Fruit fly (Drosophila melanogaster) whole organism, embryonic: Measurements from ENCODE around the gene Shaw.

ENCODE experiments used
- Aef1 ChIP-seq: fragments of 200-800 bp; sonication (Bioruptor generic); IDR thresholded peaks from 3 replicates; pipeline ENCODE4 v1.3.6; 2022; ENCODE audit warnings: missing biosample characterization, missing genetic modification characterization
- Blimp-1 ChIP-seq: fragments of 200-800 bp; sonication (Bioruptor generic); optimal IDR thresholded peaks from 3 replicates; lab custom pipeline; 2018; ENCODE audit warnings: missing biosample characterization, missing genetic modification characterization, mild to moderate bottlenecking, moderate library complexity, missing genetic modification reagents
- CG12744 ChIP-seq: fragments of 200-800 bp; sonication (Bioruptor generic); optimal IDR thresholded peaks from 2 replicates; lab custom pipeline; 2016; ENCODE audit warnings: missing biosample characterization, missing genetic modification characterization
- CG12769 ChIP-seq: fragments of 200-800 bp; sonication (Bioruptor generic); optimal IDR thresholded peaks from 2 replicates; lab custom pipeline; 2019; ENCODE audit warnings: missing biosample characterization, mild to moderate bottlenecking, missing genetic modification characterization, moderate library complexity
- CG13287 ChIP-seq: fragments of 200-800 bp; sonication (Bioruptor generic); IDR thresholded peaks from 2 replicates; pipeline ENCODE4 v1.3.6; 2022; ENCODE audit warnings: missing biosample characterization, missing genetic modification characterization; ENCODE audit not compliant: partially characterized antibody
- CG13424 ChIP-seq: fragments of 200-800 bp; sonication (Bioruptor generic); optimal IDR thresholded peaks from 2 replicates; lab custom pipeline; 2019; ENCODE audit warnings: missing biosample characterization, mild to moderate bottlenecking, missing genetic modification characterization, moderate library complexity
- CG13894 ChIP-seq: fragments of 200-800 bp; sonication (Bioruptor generic); optimal IDR thresholded peaks from 3 replicates; lab custom pipeline; 2018; ENCODE audit warnings: missing biosample characterization, mild to moderate bottlenecking, missing genetic modification characterization, moderate library complexity
- CG14667 ChIP-seq: fragments of 200-800 bp; sonication (Bioruptor generic); IDR thresholded peaks from 2 replicates; pipeline ENCODE4 v1.3.6; 2022; ENCODE audit warnings: missing biosample characterization, missing genetic modification characterization
- CG15011 ChIP-seq: fragments of 200-800 bp; sonication (Bioruptor generic); optimal IDR thresholded peaks from 3 replicates; lab custom pipeline; 2018; ENCODE audit warnings: missing biosample characterization, mild to moderate bottlenecking, missing genetic modification characterization
- CG17186 ChIP-seq: fragments of 200-800 bp; sonication (Bioruptor generic); optimal IDR thresholded peaks from 3 replicates; lab custom pipeline; 2017; ENCODE audit warnings: missing biosample characterization, missing genetic modification reagents, missing genetic modification characterization
- CG17802 ChIP-seq: fragments of 200-800 bp; sonication (Bioruptor generic); optimal IDR thresholded peaks from 2 replicates; lab custom pipeline; 2018; ENCODE audit warnings: missing biosample characterization, mild to moderate bottlenecking, missing genetic modification characterization, moderate library complexity
- CG1832 ChIP-seq: fragments of 200-800 bp; sonication (Bioruptor generic); optimal IDR thresholded peaks from 2 replicates; lab custom pipeline; 2017; ENCODE audit warnings: missing biosample characterization, mild to moderate bottlenecking, missing genetic modification characterization, inconsistent platforms
- CG31365 ChIP-seq: fragments of 200-800 bp; sonication (Bioruptor generic); optimal IDR thresholded peaks from 2 replicates; lab custom pipeline; 2018; ENCODE audit warnings: missing biosample characterization, mild to moderate bottlenecking, missing genetic modification characterization
- CG31388 ChIP-seq: fragments of 200-800 bp; sonication (Bioruptor generic); optimal IDR thresholded peaks from 2 replicates; lab custom pipeline; 2016; ENCODE audit warnings: missing biosample characterization, missing genetic modification characterization
- CG4424 ChIP-seq: fragments of 200-800 bp; sonication (Bioruptor generic); optimal IDR thresholded peaks from 3 replicates; lab custom pipeline; 2016; ENCODE audit warnings: missing biosample characterization, missing genetic modification characterization
- CG4730 ChIP-seq: fragments of 200-800 bp; sonication (Bioruptor generic); IDR thresholded peaks from 2 replicates; pipeline ENCODE4 v1.3.6; 2022; ENCODE audit warnings: missing biosample characterization, missing genetic modification characterization
- CG7271 ChIP-seq: fragments of 200-800 bp; sonication (Bioruptor generic); optimal IDR thresholded peaks from 2 replicates; lab custom pipeline; 2018; ENCODE audit warnings: missing biosample characterization, mild to moderate bottlenecking, missing genetic modification characterization, moderate library complexity
- CG7357 ChIP-seq: fragments of 200-800 bp; sonication (Bioruptor generic); IDR thresholded peaks from 3 replicates; pipeline ENCODE4 v1.3.6; 2022; ENCODE audit warnings: missing biosample characterization, missing genetic modification characterization
- CG7556 ChIP-seq: fragments of 200-800 bp; sonication (Bioruptor generic); optimal IDR thresholded peaks from 2 replicates; lab custom pipeline; 2017; ENCODE audit warnings: missing biosample characterization, mild to moderate bottlenecking, missing genetic modification characterization
- CG7745 ChIP-seq: fragments of 200-800 bp; sonication (Bioruptor generic); optimal IDR thresholded peaks from 2 replicates; lab custom pipeline; 2018; ENCODE audit warnings: missing biosample characterization, mild to moderate bottlenecking, missing genetic modification characterization, moderate library complexity
- CG8924 ChIP-seq: fragments of 200-800 bp; optimal IDR thresholded peaks from 3 replicates; lab custom pipeline; 2019; ENCODE audit warnings: missing biosample characterization, mild to moderate bottlenecking, missing genetic modification characterization, moderate library complexity
- CG9437 ChIP-seq: fragments of 200-800 bp; sonication (Bioruptor generic); optimal IDR thresholded peaks from 2 replicates; lab custom pipeline; 2018; ENCODE audit warnings: missing biosample characterization, mild to moderate bottlenecking, missing genetic modification characterization
- CG9797 ChIP-seq: fragments of 200-800 bp; sonication (Bioruptor generic); optimal IDR thresholded peaks from 3 replicates; lab custom pipeline; 2018; ENCODE audit warnings: missing biosample characterization, mild to moderate bottlenecking, missing genetic modification characterization
- CTCF ChIP-seq: fragments of 200-800 bp; sonication (Bioruptor generic); optimal IDR thresholded peaks from 2 replicates; lab custom pipeline; 2017; ENCODE audit warnings: missing biosample characterization, mild to moderate bottlenecking, missing genetic modification characterization, moderate library complexity
- CkIIα-i1 ChIP-seq: fragments of 200-800 bp; sonication (Bioruptor generic); IDR thresholded peaks from 2 replicates; pipeline ENCODE4 v1.3.6; 2022; ENCODE audit warnings: missing biosample characterization, missing genetic modification characterization
- D ChIP-seq, 2 experiments: fragments of 200-800 bp in 1 of 2; fragments of >200 bp in 1 of 2; sonication (Bioruptor generic) in 1 of 2; optimal IDR thresholded peaks; 2 replicates in 1 of 2; 3 replicates in 1 of 2; lab custom pipeline; 2017; ENCODE audit warnings: mild to moderate bottlenecking in 1 of 2, missing biosample characterization in 1 of 2, missing genetic modification characterization in 1 of 2, missing genetic modification reagents in 1 of 2
- Dek ChIP-seq: fragments of 200-800 bp; sonication (Bioruptor generic); optimal IDR thresholded peaks from 3 replicates; lab custom pipeline; 2019; ENCODE audit warnings: missing biosample characterization, mild to moderate bottlenecking, missing genetic modification characterization, moderate library complexity
- Ets97D ChIP-seq: fragments of 200-800 bp; sonication (Bioruptor generic); optimal IDR thresholded peaks from 3 replicates; lab custom pipeline; 2016; ENCODE audit warnings: missing biosample characterization, missing genetic modification characterization
- HHEX ChIP-seq: fragments of 200-800 bp; sonication (Bioruptor generic); optimal IDR thresholded peaks from 3 replicates; lab custom pipeline; 2017; ENCODE audit warnings: missing biosample characterization, mild to moderate bottlenecking, missing genetic modification characterization, missing genetic modification reagents
- Hand ChIP-seq: fragments of 200-800 bp; sonication (Bioruptor generic); optimal IDR thresholded peaks from 2 replicates; lab custom pipeline; 2017; ENCODE audit warnings: mild to moderate bottlenecking, missing biosample characterization, missing genetic modification reagents, missing genetic modification characterization
- Myb ChIP-seq: fragments of 200-800 bp; sonication (Bioruptor generic); optimal IDR thresholded peaks from 2 replicates; lab custom pipeline; 2016; ENCODE audit warnings: missing biosample characterization, missing genetic modification characterization
- Optix ChIP-seq: fragments of 200-800 bp; sonication (Bioruptor generic); IDR thresholded peaks from 3 replicates; pipeline ENCODE4 v1.3.6; 2022; ENCODE audit warnings: missing biosample characterization, missing genetic modification characterization
- Spps ChIP-seq: fragments of 200-800 bp; sonication (Bioruptor generic); optimal IDR thresholded peaks from 2 replicates; lab custom pipeline; 2018; ENCODE audit warnings: missing biosample characterization, mild to moderate bottlenecking, missing genetic modification characterization
- Vsx1 ChIP-seq: fragments of 200-800 bp; sonication (Bioruptor generic); optimal IDR thresholded peaks from 2 replicates; lab custom pipeline; 2017; ENCODE audit warnings: missing biosample characterization, mild to moderate bottlenecking, missing genetic modification characterization, missing genetic modification reagents
- bowl ChIP-seq: fragments of 200-800 bp; sonication (Bioruptor generic); IDR thresholded peaks from 2 replicates; pipeline ENCODE4 v1.3.6; 2022; ENCODE audit warnings: missing biosample characterization, missing genetic modification characterization
- cato ChIP-seq: fragments of 200-800 bp; sonication (Bioruptor generic); optimal IDR thresholded peaks from 2 replicates; lab custom pipeline; 2016; ENCODE audit warnings: missing biosample characterization, missing genetic modification characterization, borderline replicate concordance
- croc ChIP-seq: fragments of 200-800 bp; sonication (Bioruptor generic); conservative IDR thresholded peaks from 3 replicates; pipeline ENCODE4 v1.3.6; 2022; ENCODE audit warnings: missing biosample characterization, missing genetic modification characterization
- fd3F ChIP-seq: fragments of 200-800 bp; sonication (Bioruptor generic); optimal IDR thresholded peaks from 2 replicates; lab custom pipeline; 2018; ENCODE audit warnings: missing biosample characterization, mild to moderate bottlenecking, missing genetic modification characterization, moderate library complexity
- insv ChIP-seq, 2 experiments: fragments of 200-800 bp; sonication (Bioruptor generic); optimal IDR thresholded peaks; 3 replicates each; lab custom pipeline; 2016 to 2018; ENCODE audit warnings: missing biosample characterization in 2 of 2, missing genetic modification characterization in 2 of 2
- kay ChIP-seq: fragments of 200-800 bp; sonication (Bioruptor generic); optimal IDR thresholded peaks from 2 replicates; lab custom pipeline; 2016; ENCODE audit warnings: missing biosample characterization, missing genetic modification characterization
- lmd ChIP-seq: fragments of 200-800 bp; sonication (Bioruptor generic); IDR thresholded peaks from 2 replicates; pipeline ENCODE4 v1.3.6; 2022; ENCODE audit warnings: missing biosample characterization, missing genetic modification characterization
- luna ChIP-seq: fragments of 200-800 bp; sonication (Bioruptor generic); optimal IDR thresholded peaks from 2 replicates; lab custom pipeline; 2016; ENCODE audit warnings: missing biosample characterization, missing genetic modification characterization
- nerfin-1 ChIP-seq: fragments of 200-800 bp; sonication (Bioruptor generic); optimal IDR thresholded peaks from 3 replicates; lab custom pipeline; 2019; ENCODE audit warnings: missing biosample characterization, mild to moderate bottlenecking, missing genetic modification characterization, moderate library complexity
- nmo ChIP-seq: fragments of 200-800 bp; sonication (Bioruptor generic); optimal IDR thresholded peaks from 2 replicates; lab custom pipeline; 2018; ENCODE audit warnings: missing biosample characterization, mild to moderate bottlenecking, missing genetic modification characterization, moderate library complexity
- pb ChIP-seq: fragments of 200-800 bp; sonication (Bioruptor generic); optimal IDR thresholded peaks from 3 replicates; lab custom pipeline; 2016; ENCODE audit warnings: missing biosample characterization, missing genetic modification characterization
- peb ChIP-seq: fragments of 200-800 bp; sonication (Bioruptor generic); IDR thresholded peaks from 2 replicates; pipeline ENCODE4 v1.3.6; 2022; ENCODE audit warnings: missing biosample characterization, missing genetic modification characterization
- sob ChIP-seq: fragments of 200-800 bp; sonication (Bioruptor generic); IDR thresholded peaks from 2 replicates; pipeline ENCODE4 v1.3.6; 2022; ENCODE audit warnings: missing biosample characterization, missing genetic modification characterization
- sqz ChIP-seq: fragments of 200-800 bp; sonication (Bioruptor generic); optimal IDR thresholded peaks from 3 replicates; lab custom pipeline; 2018; ENCODE audit warnings: missing biosample characterization, mild to moderate bottlenecking, missing genetic modification characterization
- ttk ChIP-seq: fragments of 200-800 bp; sonication (Bioruptor generic); IDR thresholded peaks from 2 replicates; pipeline ENCODE4 v2.1.2; 2022; ENCODE audit warnings: missing biosample characterization, missing genetic modification characterization
- wdn ChIP-seq: fragments of 200-800 bp; sonication (Bioruptor generic); IDR thresholded peaks from 2 replicates; pipeline ENCODE4 v1.3.6; 2022; ENCODE audit warnings: missing biosample characterization, missing genetic modification characterization
- wor ChIP-seq: fragments of 200-800 bp; sonication (Bioruptor generic); IDR thresholded peaks from 2 replicates; pipeline ENCODE4 v1.3.6; 2022; ENCODE audit warnings: missing biosample characterization, missing genetic modification characterization

The Shaw gene

DNA sequence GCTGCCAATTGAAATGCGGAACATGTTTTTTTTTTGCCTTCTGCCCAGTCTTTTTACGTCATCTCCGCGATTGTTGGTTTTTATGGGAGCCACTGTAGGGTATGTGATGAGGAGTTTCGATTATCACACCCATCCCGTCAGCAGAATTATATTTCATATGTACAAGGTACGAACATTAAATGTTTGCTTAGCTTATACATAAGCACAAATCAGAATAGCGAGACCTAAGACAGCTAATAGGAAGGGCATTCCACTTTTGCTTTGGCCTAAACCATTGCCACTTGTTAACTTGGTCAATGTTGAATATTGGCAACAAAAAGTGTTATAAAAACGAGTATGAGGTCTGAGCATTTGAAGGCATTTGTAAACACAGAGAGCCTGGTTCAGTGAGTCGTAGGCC lies 14.7 kb upstream of the Shaw start, which contains the start of gene CG2816 (continued):
- no peak for TF ChIP-seq CG9797
- TF ChIP-seq CG7357, result no peak
- peak; percentile 16 for TF ChIP-seq CG9437 (GFP tag; lab: Kevin White, UChicago)
- no peak for TF ChIP-seq CG31388 (GFP tag; lab: Kevin White, UChicago)
- no peak for TF ChIP-seq CG17802 (tag; lab: Kevin White, UChicago)
- TF ChIP-seq Vsx1 (GFP tag; lab: Kevin White, UChicago), result no peak
- TF ChIP-seq lmd (GFP tag; lab: Robert Waterston, UW), result peak; percentile 92
- no peak for TF ChIP-seq CG7271 (tag; lab: Kevin White, UChicago)
- TF ChIP-seq croc (GFP tag; lab: Robert Waterston, UW), result no peak
- TF ChIP-seq ttk (GFP tag; lab: Robert Waterston, UW), result peak; percentile 51
- no peak for TF ChIP-seq D (optimal IDR thresholded peaks at IDR 0.05; lab: Kevin White, UChicago)
- TF ChIP-seq D (GFP tag; optimal IDR thresholded peaks at IDR 0.05; lab: Kevin White, UChicago), result no peak
- TF ChIP-seq Spps (tag; lab: Kevin White, UChicago), result no peak
- no peak for TF ChIP-seq nerfin-1 (tag; lab: Kevin White, UChicago)
- TF ChIP-seq bowl, result no peak
- no peak for TF ChIP-seq CG4424
- TF ChIP-seq luna (GFP tag; lab: Kevin White, UChicago), result peak; percentile 80
- TF ChIP-seq peb (GFP tag; lab: Robert Waterston, UW), result no peak
- TF ChIP-seq Myb (GFP tag; lab: Kevin White, UChicago), result peak; percentile 72
- TF ChIP-seq sob (GFP tag; lab: Robert Waterston, UW), result peak; percentile 93
- no peak for TF ChIP-seq CG7556
- peak; percentile 53 for TF ChIP-seq kay (GFP tag; lab: Kevin White, UChicago)
- TF ChIP-seq HHEX (GFP tag; lab: Kevin White, UChicago), result peak; percentile 35
- TF ChIP-seq CTCF (GFP tag; lab: Kevin White, UChicago), result no peak
- TF ChIP-seq CkIIα-i1 (GFP tag; lab: Robert Waterston, UW), result no peak
- no peak for TF ChIP-seq Hand (GFP tag; lab: Kevin White, UChicago)
- no peak for TF ChIP-seq sqz (GFP tag; lab: Kevin White, UChicago)
- peak; percentile 95 for TF ChIP-seq CG12769 (tag; lab: Kevin White, UChicago)
- TF ChIP-seq cato (GFP tag; lab: Kevin White, UChicago), result no peak
- peak; percentile 37 for TF ChIP-seq CG13424 (tag; lab: Kevin White, UChicago)
- TF ChIP-seq CG1832 (GFP tag; lab: Kevin White, UChicago), result no peak
- TF ChIP-seq fd3F (GFP tag; lab: Kevin White, UChicago), result peak; percentile 45
- TF ChIP-seq Dek (tag; lab: Kevin White, UChicago), result peak; percentile 76
- peak; percentile 35; the same call in 1 of the 2 replicates for TF ChIP-seq CG4730
- no peak for TF ChIP-seq CG13894 (tag; lab: Kevin White, UChicago)
- peak; percentile 64 for TF ChIP-seq CG8924 (tag; lab: Kevin White, UChicago)
- TF ChIP-seq pb (GFP tag; lab: Kevin White, UChicago), result no peak
- peak; percentile 60; the same call in 2 of the 3 replicates for TF ChIP-seq Aef1
- peak; percentile 24 for TF ChIP-seq CG12744
- no peak for TF ChIP-seq insv (GFP tag; optimal IDR thresholded peaks at IDR 0.05; lab: Kevin White, UChicago)
- no peak for TF ChIP-seq CG17186 (GFP tag; lab: Kevin White, UChicago)
- TF ChIP-seq CG15011, result no peak
- TF ChIP-seq Blimp-1, result no peak
- TF ChIP-seq Ets97D, result no peak
- 0 out of 2 replicates have a peak, but pooled peaks have one; percentile 20 for TF ChIP-seq CG14667 (GFP tag; lab: Robert Waterston, UW)
- TF ChIP-seq CG7745, result no peak
- TF ChIP-seq nmo, result no peak
- TF ChIP-seq Optix (GFP tag; lab: Robert Waterston, UW), result 0 out of 3 replicates have a peak, but pooled peaks have one; percentile 40
- TF ChIP-seq CG13287 (GFP tag; lab: Robert Waterston, UW), result no peak
- TF ChIP-seq wor (GFP tag; lab: Robert Waterston, UW), result no peak
- peak; percentile 81; the same call in 1 of the 2 replicates for TF ChIP-seq wdn (GFP tag; lab: Robert Waterston, UW)
- no peak for TF ChIP-seq CG31365 (tag; lab: Kevin White, UChicago)
